Fruit fly (Drosophila melanogaster) whole organism, adult: ENCODE results near the gene RagA-B.

Experiments used
- CG11617 ChIP-seq: fragments of 200-800 bp; sonication (Bioruptor generic); optimal IDR thresholded peaks from 2 replicates; lab custom pipeline; 2017; ENCODE audit warnings: mild to moderate bottlenecking, missing biosample characterization, missing genetic modification reagents, missing genetic modification characterization
- CG12768 ChIP-seq: fragments of 200-800 bp; sonication (Bioruptor generic); optimal IDR thresholded peaks from 2 replicates; lab custom pipeline; 2017; ENCODE audit warnings: missing biosample characterization, missing genetic modification characterization, mild to moderate bottlenecking, moderate library complexity, missing genetic modification reagents
- CG1620 ChIP-seq: fragments of 200-800 bp; sonication (Bioruptor generic); optimal IDR thresholded peaks from 2 replicates; lab custom pipeline; 2016; ENCODE audit warnings: missing biosample characterization, missing genetic modification characterization
- CG5204 ChIP-seq: fragments of 200-800 bp; sonication (Bioruptor generic); optimal IDR thresholded peaks from 2 replicates; lab custom pipeline; 2016; ENCODE audit warnings: missing biosample characterization, missing genetic modification characterization
- CG7045 ChIP-seq: fragments of 200-800 bp; sonication (Bioruptor generic); optimal IDR thresholded peaks from 2 replicates; lab custom pipeline; 2017; ENCODE audit warnings: missing biosample characterization, mild to moderate bottlenecking, missing genetic modification characterization
- CG7101 ChIP-seq: fragments of 200-800 bp; sonication (Bioruptor generic); optimal IDR thresholded peaks from 2 replicates; lab custom pipeline; 2018; ENCODE audit warnings: missing biosample characterization, mild to moderate bottlenecking, missing genetic modification characterization, moderate library complexity
- Clk ChIP-seq: fragments of 200-800 bp; sonication (Bioruptor generic); optimal IDR thresholded peaks from 2 replicates; lab custom pipeline; 2017; ENCODE audit warnings: missing biosample characterization, missing genetic modification characterization
- Crg-1 ChIP-seq: fragments of 200-800 bp; sonication (Bioruptor generic); optimal IDR thresholded peaks from 2 replicates; lab custom pipeline; 2016; ENCODE audit warnings: missing biosample characterization, missing genetic modification characterization
- cic ChIP-seq: fragments of 200-800 bp; sonication (Bioruptor generic); optimal IDR thresholded peaks from 2 replicates; lab custom pipeline; 2017; ENCODE audit warnings: missing biosample characterization, mild to moderate bottlenecking, missing genetic modification characterization, moderate library complexity
- cnc ChIP-seq, 2 experiments: fragments of >200 bp; optimal IDR thresholded peaks; 2 replicates each; lab custom pipeline; 2017
- kay ChIP-seq: fragments of 200-800 bp; sonication (Bioruptor generic); peaks from one replicate; lab custom pipeline; 2016; ENCODE audit warnings: missing biosample characterization, missing genetic modification characterization, borderline replicate concordance
- pad ChIP-seq: fragments of 200-800 bp; sonication (Bioruptor generic); optimal IDR thresholded peaks from 3 replicates; lab custom pipeline; 2017; ENCODE audit warnings: missing biosample characterization, missing genetic modification characterization, mild to moderate bottlenecking, moderate library complexity, missing genetic modification reagents
- tj ChIP-seq: fragments of 200-800 bp; sonication (Bioruptor generic); optimal IDR thresholded peaks from 3 replicates; lab custom pipeline; 2017; ENCODE audit warnings: missing biosample characterization, mild to moderate bottlenecking, missing genetic modification characterization, moderate library complexity
- toe ChIP-seq: fragments of 200-800 bp; sonication (Bioruptor generic); optimal IDR thresholded peaks from 2 replicates; lab custom pipeline; 2016; ENCODE audit warnings: missing biosample characterization, missing genetic modification characterization

DNA sequence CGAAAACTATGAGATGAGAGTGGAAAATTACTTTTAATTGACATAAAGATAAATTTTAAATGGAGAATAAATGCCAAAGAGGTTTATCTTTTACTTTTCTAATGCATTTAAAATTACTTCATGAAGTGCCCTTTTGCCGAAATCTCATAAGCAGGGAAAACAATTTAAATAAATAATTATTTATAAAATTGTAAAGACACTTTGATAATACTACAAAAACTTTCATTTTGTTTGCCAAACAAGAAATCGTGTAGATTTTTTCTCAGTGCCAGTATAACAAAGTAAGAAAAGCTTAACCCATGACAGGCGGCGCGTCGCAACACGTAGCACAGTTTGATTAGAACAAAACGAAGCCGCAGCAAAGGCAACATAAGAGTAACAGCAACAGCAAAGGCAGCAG, 35.3 kb downstream of the RagA-B start:
- TF ChIP-seq tj (GFP tag; lab: Kevin White, UChicago) (no peak), CG5204 (no peak), cnc (optimal IDR thresholded peaks at IDR 0.05; lab: Kevin White, UChicago) (no peak), pad (no peak), CG12768 (GFP tag; lab: Kevin White, UChicago) (no peak), CG1620 (GFP tag; lab: Kevin White, UChicago) (no peak), Crg-1 (GFP tag; lab: Kevin White, UChicago) (no peak), Clk (no peak), cic (GFP tag; lab: Kevin White, UChicago) (no peak), CG7101 (tag; lab: Kevin White, UChicago) (no peak), CG7045 (GFP tag; lab: Kevin White, UChicago) (no peak), kay (GFP tag; lab: Kevin White, UChicago) (no peak), CG11617 (GFP tag; lab: Kevin White, UChicago) (no peak), toe (no peak)
